Worm (Caenorhabditis elegans): ENCODE data around the gene Y55B1BR.6.

DNA sequence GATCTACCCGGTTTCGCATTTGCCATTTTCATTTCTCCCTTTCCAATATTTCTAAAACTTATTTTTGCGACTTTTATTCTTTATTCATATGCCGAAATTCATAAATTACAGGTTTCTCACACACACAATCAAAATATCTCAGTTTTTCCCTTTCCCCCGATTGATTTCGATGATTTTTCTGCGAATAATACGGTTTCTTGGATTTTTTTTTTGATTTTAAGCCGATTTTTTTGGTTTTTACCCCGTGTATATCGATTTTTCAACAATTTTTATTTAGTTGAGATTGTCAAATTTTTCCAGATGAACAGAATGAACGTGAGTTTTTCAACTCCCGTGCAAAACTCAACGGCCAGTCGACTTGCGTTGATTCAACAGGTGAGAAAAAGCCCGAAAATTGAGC is 11.5 kb upstream of the Y55B1BR.6 start, which contains the start of gene mat-3:
- TF ChIP-seq dmd-4 (tag; optimal IDR thresholded peaks at IDR 0.05) (no peak), nhr-129 (tag; optimal IDR thresholded peaks at IDR 0.05) (no peak), ztf-4 (tag; optimal IDR thresholded peaks at IDR 0.05) (no peak), unc-62 (GFP tag; optimal IDR thresholded peaks at IDR 0.05) (no peak), lsy-2 (tag; optimal IDR thresholded peaks at IDR 0.05) (no peak), nhr-237 (tag; optimal IDR thresholded peaks at IDR 0.05) (no peak), nhr-11 (tag; optimal IDR thresholded peaks at IDR 0.05) (no peak), snpc-4 (tag; optimal IDR thresholded peaks at IDR 0.05) (no peak), blmp-1 (tag; optimal IDR thresholded peaks at IDR 0.05; ENCODE audit: insufficient read depth) (no peak), nhr-25 (tag; optimal IDR thresholded peaks at IDR 0.05) (no peak), ztf-11 (tag; optimal IDR thresholded peaks at IDR 0.05) (no peak), ceh-82 (tag; optimal IDR thresholded peaks at IDR 0.05) (no peak), lin-39 (tag; optimal IDR thresholded peaks at IDR 0.05) (no peak), F13H6.1 (tag; optimal IDR thresholded peaks at IDR 0.05) (no peak)
